Fruit fly (Drosophila melanogaster): ENCODE measurements around the gene CG34277.

DNA sequence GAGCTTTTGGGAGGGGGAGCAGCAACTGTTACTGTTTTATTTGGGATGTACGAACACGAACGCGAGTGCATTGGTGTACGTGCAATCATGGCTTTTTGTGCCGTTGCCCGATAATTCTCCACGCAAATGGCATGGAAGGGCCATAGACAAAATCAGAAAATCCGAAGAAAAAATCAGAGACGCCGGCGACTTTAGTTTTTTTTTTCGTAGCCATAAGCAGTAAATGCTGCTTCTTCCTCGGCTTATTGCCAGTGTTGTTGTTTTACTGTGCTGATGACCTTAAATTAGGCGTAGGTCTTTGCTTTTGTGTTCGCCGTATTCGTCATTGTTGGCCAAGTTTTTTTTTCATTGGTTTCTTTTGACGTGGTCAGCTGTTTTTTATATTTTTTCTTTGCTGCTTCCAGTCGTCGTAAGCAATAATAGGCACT lies 47.1 kb upstream of the CG34277 start:
- TF ChIP-seq Hr4 (GFP tag; optimal IDR thresholded peaks at IDR 0.05) (no peak), acj6 (GFP tag; optimal IDR thresholded peaks at IDR 0.05) (no peak)

Measured in whole organism, prepupa.